Fruit fly (Drosophila melanogaster) whole organism, prepupa: Measurements from ENCODE around the gene CG7328.

Experiments used
- Blimp-1 ChIP-seq: fragments of 200-800 bp; sonication (Bioruptor generic); optimal IDR thresholded peaks from 3 replicates; lab custom pipeline; 2017; ENCODE audit warnings: missing biosample characterization, missing genetic modification characterization, mild to moderate bottlenecking, moderate library complexity, missing genetic modification reagents
- CG10631 ChIP-seq: fragments of 200-800 bp; sonication (Bioruptor generic); optimal IDR thresholded peaks from 2 replicates; lab custom pipeline; 2016; ENCODE audit warnings: missing biosample characterization, missing genetic modification characterization
- CG11762 ChIP-seq: fragments of 200-800 bp; sonication (Bioruptor generic); optimal IDR thresholded peaks from 3 replicates; lab custom pipeline; 2016; ENCODE audit warnings: missing biosample characterization, missing genetic modification characterization; ENCODE audit not compliant: insufficient read depth
- CG15336 ChIP-seq: fragments of 200-800 bp; sonication (Bioruptor generic); IDR thresholded peaks from 2 replicates; pipeline ENCODE4 v1.3.6; 2022; ENCODE audit warnings: missing biosample characterization, missing genetic modification characterization
- CG16779 ChIP-seq: fragments of 200-800 bp; sonication (Bioruptor generic); optimal IDR thresholded peaks from 3 replicates; lab custom pipeline; 2017; ENCODE audit warnings: missing biosample characterization, mild to moderate bottlenecking, missing genetic modification characterization
- CG3032 ChIP-seq: fragments of 200-800 bp; optimal IDR thresholded peaks from 2 replicates; lab custom pipeline; 2019; ENCODE audit warnings: missing biosample characterization, mild to moderate bottlenecking, missing genetic modification characterization, moderate library complexity
- CG31627 ChIP-seq: fragments of 200-800 bp; sonication (Bioruptor generic); optimal IDR thresholded peaks from 3 replicates; lab custom pipeline; 2016; ENCODE audit warnings: missing biosample characterization, missing genetic modification characterization
- CG32006 ChIP-seq: fragments of 200-800 bp; sonication (Bioruptor generic); optimal IDR thresholded peaks from 3 replicates; lab custom pipeline; 2017; ENCODE audit warnings: missing biosample characterization, mild to moderate bottlenecking, missing genetic modification characterization
- CG34406 ChIP-seq: fragments of 200-800 bp; sonication (Bioruptor generic); optimal IDR thresholded peaks from 3 replicates; lab custom pipeline; 2016; ENCODE audit warnings: missing biosample characterization, missing genetic modification characterization
- CG4318 ChIP-seq: fragments of 200-800 bp; sonication (Bioruptor generic); optimal IDR thresholded peaks from 3 replicates; lab custom pipeline; 2017; ENCODE audit warnings: missing biosample characterization, mild to moderate bottlenecking, missing genetic modification characterization
- CG6163 ChIP-seq: fragments of 200-800 bp; sonication (Bioruptor generic); IDR thresholded peaks from 3 replicates; pipeline ENCODE4 v1.3.6; 2022; ENCODE audit warnings: missing biosample characterization, missing genetic modification characterization
- CG6276 ChIP-seq: fragments of 200-800 bp; sonication (Bioruptor generic); optimal IDR thresholded peaks from 2 replicates; lab custom pipeline; 2017; ENCODE audit warnings: missing biosample characterization, mild to moderate bottlenecking, missing genetic modification characterization
- CG6792 ChIP-seq: fragments of 200-800 bp; sonication (Bioruptor generic); optimal IDR thresholded peaks from 3 replicates; lab custom pipeline; 2016; ENCODE audit warnings: missing biosample characterization, missing genetic modification characterization
- CG6808 ChIP-seq: fragments of 200-800 bp; sonication (Bioruptor generic); optimal IDR thresholded peaks from 3 replicates; lab custom pipeline; 2017; ENCODE audit warnings: missing biosample characterization, missing genetic modification characterization, mild to moderate bottlenecking, moderate library complexity, missing genetic modification reagents
- CG6854 ChIP-seq: fragments of 200-800 bp; sonication (Bioruptor generic); optimal IDR thresholded peaks from 2 replicates; lab custom pipeline; 2017; ENCODE audit warnings: missing biosample characterization, mild to moderate bottlenecking, missing genetic modification characterization
- CG7368 ChIP-seq: fragments of 200-800 bp; sonication (Bioruptor generic); optimal IDR thresholded peaks from 3 replicates; lab custom pipeline; 2016; ENCODE audit warnings: missing biosample characterization, missing genetic modification characterization
- CG8319 ChIP-seq: fragments of 200-800 bp; sonication (Bioruptor generic); optimal IDR thresholded peaks from 3 replicates; lab custom pipeline; 2016; ENCODE audit warnings: missing biosample characterization, missing genetic modification characterization
- Eip78C ChIP-seq: fragments of 200-800 bp; sonication (Bioruptor generic); peaks from one replicate; lab custom pipeline; 2016; ENCODE audit warnings: missing biosample characterization, missing genetic modification characterization
- Eip93F ChIP-seq: fragments of 200-800 bp; sonication (Bioruptor generic); optimal IDR thresholded peaks from 2 replicates; lab custom pipeline; 2016; ENCODE audit warnings: missing biosample characterization, mild to moderate bottlenecking, missing genetic modification characterization
- Ets21C ChIP-seq: fragments of 200-800 bp; sonication (Bioruptor generic); optimal IDR thresholded peaks from 3 replicates; lab custom pipeline; 2016; ENCODE audit warnings: missing biosample characterization, missing genetic modification characterization
- Gug ChIP-seq: fragments of 200-800 bp; sonication (Bioruptor generic); IDR thresholded peaks from 2 replicates; pipeline ENCODE4 v1.3.6; 2022; ENCODE audit warnings: missing biosample characterization, missing genetic modification characterization
- Hr38 ChIP-seq: sonication (Bioruptor generic); optimal IDR thresholded peaks from 2 replicates; lab custom pipeline; 2016; ENCODE audit warnings: missing biosample characterization, missing genetic modification characterization
- Hr39 ChIP-seq: fragments of 200-800 bp; sonication (Bioruptor generic); optimal IDR thresholded peaks from 2 replicates; lab custom pipeline; 2016; ENCODE audit warnings: missing biosample characterization, missing genetic modification characterization
- Lpt ChIP-seq: fragments of 200-800 bp; sonication (Bioruptor generic); optimal IDR thresholded peaks from 3 replicates; lab custom pipeline; 2016; ENCODE audit warnings: missing biosample characterization, missing genetic modification characterization
- Met ChIP-seq: fragments of 200-800 bp; sonication (Bioruptor generic); optimal IDR thresholded peaks from 3 replicates; lab custom pipeline; 2016; ENCODE audit warnings: missing biosample characterization, missing genetic modification characterization
- OdsH ChIP-seq: fragments of 200-800 bp; sonication (Bioruptor generic); optimal IDR thresholded peaks from 3 replicates; lab custom pipeline; 2016; ENCODE audit warnings: missing biosample characterization, missing genetic modification characterization
- Smox ChIP-seq: fragments of 200-800 bp; sonication (Bioruptor generic); optimal IDR thresholded peaks from 3 replicates; lab custom pipeline; 2016; ENCODE audit warnings: missing biosample characterization, missing genetic modification characterization
- Sox102F ChIP-seq: fragments of 200-800 bp; sonication (Bioruptor generic); optimal IDR thresholded peaks from 2 replicates; lab custom pipeline; 2016; ENCODE audit warnings: missing biosample characterization, mild to moderate bottlenecking, missing genetic modification characterization
- Sox15 ChIP-seq: fragments of 200-800 bp; sonication (Bioruptor generic); optimal IDR thresholded peaks from 3 replicates; lab custom pipeline; 2016; ENCODE audit warnings: missing biosample characterization, missing genetic modification characterization
- acj6 ChIP-seq: fragments of 200-800 bp; sonication (Bioruptor generic); optimal IDR thresholded peaks from 3 replicates; lab custom pipeline; 2016; ENCODE audit warnings: missing biosample characterization, missing genetic modification characterization
- cyc ChIP-seq: fragments of 200-800 bp; sonication (Bioruptor generic); optimal IDR thresholded peaks from 3 replicates; lab custom pipeline; 2016; ENCODE audit warnings: missing biosample characterization, missing genetic modification characterization
- dsx ChIP-seq: fragments of 200-800 bp; optimal IDR thresholded peaks from 3 replicates; lab custom pipeline; 2019; ENCODE audit warnings: missing biosample characterization, mild to moderate bottlenecking, missing genetic modification characterization, moderate library complexity; ENCODE audit not compliant: poor library complexity, severe bottlenecking
- eg ChIP-seq: fragments of 200-800 bp; sonication (Bioruptor generic); IDR thresholded peaks from 3 replicates; pipeline ENCODE4 v1.3.6; 2022; ENCODE audit warnings: missing biosample characterization, missing genetic modification characterization
- esn ChIP-seq: fragments of 200-800 bp; sonication (Bioruptor generic); optimal IDR thresholded peaks from 2 replicates; lab custom pipeline; 2016; ENCODE audit warnings: missing biosample characterization, mild to moderate bottlenecking, missing genetic modification characterization, moderate library complexity
- fkh ChIP-seq: fragments of 200-800 bp; sonication (Bioruptor generic); optimal IDR thresholded peaks from 3 replicates; lab custom pipeline; 2017; ENCODE audit warnings: missing biosample characterization, mild to moderate bottlenecking, missing genetic modification characterization, moderate library complexity
- lz ChIP-seq: fragments of 200-800 bp; sonication (Bioruptor generic); optimal IDR thresholded peaks from 3 replicates; lab custom pipeline; 2016; ENCODE audit warnings: missing biosample characterization, missing genetic modification characterization
- pdm3 ChIP-seq: fragments of 200-800 bp; sonication (Bioruptor generic); optimal IDR thresholded peaks from 3 replicates; lab custom pipeline; 2016; ENCODE audit warnings: missing biosample characterization, missing genetic modification characterization
- salr ChIP-seq, 2 experiments: fragments of 200-800 bp; sonication (Bioruptor generic); optimal IDR thresholded peaks; 3 replicates each; lab custom pipeline; 2016 to 2018; ENCODE audit warnings: missing biosample characterization in 2 of 2, missing genetic modification characterization in 2 of 2, mild to moderate bottlenecking in 1 of 2
- spab ChIP-seq: fragments of 200-800 bp; sonication (Bioruptor generic); optimal IDR thresholded peaks from 2 replicates; lab custom pipeline; 2017; ENCODE audit warnings: missing biosample characterization, mild to moderate bottlenecking, missing genetic modification characterization, missing genetic modification reagents
- ss ChIP-seq, 2 experiments: fragments of 200-800 bp; sonication (Bioruptor generic); optimal IDR thresholded peaks; 2 replicates in 1 of 2; 3 replicates in 1 of 2; lab custom pipeline; 2017 to 2018; ENCODE audit warnings: mild to moderate bottlenecking in 2 of 2, missing biosample characterization in 2 of 2, missing genetic modification characterization in 2 of 2, moderate library complexity in 1 of 2
- topi ChIP-seq: fragments of 200-800 bp; sonication (Bioruptor generic); optimal IDR thresholded peaks from 3 replicates; lab custom pipeline; 2016; ENCODE audit warnings: missing biosample characterization, missing genetic modification characterization
- vri ChIP-seq: fragments of 200-800 bp; sonication (Bioruptor generic); optimal IDR thresholded peaks from 3 replicates; lab custom pipeline; 2016; ENCODE audit warnings: missing biosample characterization, mild to moderate bottlenecking, missing genetic modification characterization

Gene CG7328

DNA sequence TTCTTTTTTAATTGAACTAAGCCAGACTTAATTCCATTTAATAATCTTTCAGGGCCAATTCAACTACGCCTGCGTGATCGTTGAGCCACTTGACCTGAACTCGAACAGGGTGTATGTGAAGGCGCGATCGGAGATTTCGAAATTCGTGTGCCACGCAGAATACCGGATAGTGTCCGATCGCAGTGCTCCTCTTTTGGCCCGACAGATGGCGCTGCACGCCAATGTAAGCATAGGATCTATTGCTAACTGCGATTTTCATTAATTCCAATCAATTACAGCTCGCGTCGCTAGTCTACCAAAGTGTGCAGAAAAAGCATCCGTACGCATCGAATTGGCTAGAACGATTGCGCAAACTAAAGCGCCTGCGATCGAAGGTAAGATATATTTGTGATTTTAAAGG, 2.1 kb downstream of the CG7328 start:
- TF ChIP-seq pdm3 (GFP tag; lab: Kevin White, UChicago): no peak
- TF ChIP-seq ss (GFP tag; optimal IDR thresholded peaks at IDR 0.05; lab: Kevin White, UChicago): no peak
- TF ChIP-seq Met: no peak
- TF ChIP-seq CG16779 (tag; lab: Kevin White, UChicago): no peak
- no peak for TF ChIP-seq CG3032 (tag; lab: Kevin White, UChicago)
- no peak for TF ChIP-seq acj6 (GFP tag; lab: Kevin White, UChicago)
- TF ChIP-seq Gug (GFP tag; lab: Robert Waterston, UW): no peak
- no peak for TF ChIP-seq dsx (GFP tag; lab: Kevin White, UChicago)
- no peak for TF ChIP-seq CG6792 (GFP tag; lab: Kevin White, UChicago)
- no peak for TF ChIP-seq CG34406
- TF ChIP-seq esn: no peak
- TF ChIP-seq CG7368 (GFP tag; lab: Kevin White, UChicago): no peak
- TF ChIP-seq Ets21C (GFP tag; lab: Kevin White, UChicago): no peak
- no peak for TF ChIP-seq CG6854
- TF ChIP-seq salr (GFP tag; optimal IDR thresholded peaks at IDR 0.05; lab: Kevin White, UChicago): no peak
- no peak for TF ChIP-seq Smox (GFP tag; lab: Kevin White, UChicago)
- no peak for TF ChIP-seq Hr39 (GFP tag; lab: Kevin White, UChicago)
- TF ChIP-seq vri (GFP tag; lab: Kevin White, UChicago): no peak
- TF ChIP-seq Sox15: no peak

DNA sequence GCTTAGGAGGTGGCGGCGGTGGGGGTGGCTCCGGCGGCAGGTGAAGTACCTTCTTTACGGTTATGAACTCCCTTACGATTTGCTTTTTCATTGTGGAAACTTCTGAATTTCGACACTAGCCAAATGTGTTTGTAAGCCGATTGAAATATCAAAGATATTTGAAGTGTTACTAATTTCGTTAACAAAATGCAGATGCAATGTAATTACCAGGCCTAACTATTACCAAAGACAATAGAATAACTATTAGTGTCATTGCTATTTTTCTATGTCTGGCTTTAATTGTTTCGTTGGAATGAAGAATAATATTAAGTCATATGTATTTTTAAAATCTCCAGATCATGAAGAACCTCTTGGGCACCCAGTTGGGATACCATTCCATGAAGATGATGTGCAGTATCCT, 7.2 kb downstream of the CG7328 start, which contains the start of gene CG7335:
CG7335 (minus strand) TSS at position 101 of the 400 bp plus-strand sequence.
- TF ChIP-seq CG6854: no peak
- TF ChIP-seq CG8319 (GFP tag; lab: Kevin White, UChicago): no peak
- no peak for TF ChIP-seq Eip78C (GFP tag; lab: Kevin White, UChicago)
- no peak for TF ChIP-seq fkh (GFP tag; lab: Kevin White, UChicago)
- TF ChIP-seq Ets21C (GFP tag; lab: Kevin White, UChicago): no peak
- no peak for TF ChIP-seq vri (GFP tag; lab: Kevin White, UChicago)
- no peak for TF ChIP-seq CG10631
- no peak for TF ChIP-seq CG7368 (GFP tag; lab: Kevin White, UChicago)
- no peak for TF ChIP-seq spab (GFP tag; lab: Kevin White, UChicago)
- no peak for TF ChIP-seq Lpt (GFP tag; lab: Kevin White, UChicago)
- TF ChIP-seq CG3032 (tag; lab: Kevin White, UChicago): no peak
- no peak for TF ChIP-seq esn
- TF ChIP-seq CG6276 (GFP tag; lab: Kevin White, UChicago): no peak
- TF ChIP-seq eg (GFP tag; lab: Robert Waterston, UW): no peak
- no peak for TF ChIP-seq Sox102F
- no peak for TF ChIP-seq CG34406
- TF ChIP-seq Sox15: no peak
- no peak for TF ChIP-seq topi (GFP tag; lab: Kevin White, UChicago)
- TF ChIP-seq, all 60 proteins: peak for 0

DNA sequence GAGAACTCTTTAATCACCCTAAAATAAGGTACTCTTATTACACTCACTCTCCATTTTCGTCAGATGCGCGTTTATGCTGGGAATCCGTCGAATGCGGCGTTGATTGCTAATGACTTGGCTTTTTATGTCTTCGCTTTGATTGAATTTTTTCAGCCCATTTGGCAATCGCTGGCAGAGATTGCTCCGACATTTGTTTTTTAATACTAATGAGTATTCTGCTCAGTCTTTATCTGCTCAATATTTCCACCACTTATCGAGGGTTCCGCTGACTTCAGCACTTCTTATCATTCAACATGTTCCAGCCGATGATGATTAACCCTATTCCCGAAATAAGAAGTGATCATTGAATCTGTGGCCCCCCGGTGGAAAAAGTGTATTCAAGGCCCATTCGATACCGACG, 8.8 kb downstream of the CG7328 start, which contains the start of gene obst-J:
obst-J (minus strand) TSS at position 101 of the 400 bp plus-strand sequence.
- TF ChIP-seq Eip93F (GFP tag; lab: Kevin White, UChicago): no peak
- TF ChIP-seq cyc (GFP tag; lab: Kevin White, UChicago): no peak
- TF ChIP-seq CG15336 (GFP tag; lab: Robert Waterston, UW): no peak
- no peak for TF ChIP-seq CG31627
- no peak for TF ChIP-seq CG4318 (GFP tag; lab: Kevin White, UChicago)
- TF ChIP-seq Ets21C (GFP tag; lab: Kevin White, UChicago): no peak
- TF ChIP-seq CG6163 (GFP tag; lab: Robert Waterston, UW): no peak
- no peak for TF ChIP-seq lz
- TF ChIP-seq CG11762 (GFP tag; lab: Kevin White, UChicago): no peak
- TF ChIP-seq Met: no peak
- no peak for TF ChIP-seq spab (GFP tag; lab: Kevin White, UChicago)
- TF ChIP-seq salr (GFP tag; optimal IDR thresholded peaks at IDR 0.05; lab: Kevin White, UChicago): no peak
- no peak for TF ChIP-seq Blimp-1 (GFP tag; lab: Kevin White, UChicago)
- TF ChIP-seq CG6854: no peak
- no peak for TF ChIP-seq Lpt (GFP tag; lab: Kevin White, UChicago)
- TF ChIP-seq Hr38: no peak
- no peak for TF ChIP-seq CG32006 (GFP tag; lab: Kevin White, UChicago)
- TF ChIP-seq OdsH (GFP tag; lab: Kevin White, UChicago): no peak
- TF ChIP-seq Smox (GFP tag; lab: Kevin White, UChicago): no peak
- no peak for TF ChIP-seq CG6808 (GFP tag; lab: Kevin White, UChicago)
